Worm (Caenorhabditis elegans): ENCODE data around the gene mxl-2.

Gene mxl-2

ce11 chrIII:235115-235514, 47.2 kb upstream of the mxl-2 start (continued):
- TF ChIP-seq zim-3 (tag; optimal IDR thresholded peaks at IDR 0.05) (no peak), C06A6.2 (GFP tag; conservative IDR thresholded peaks at IDR 0.05) (no peak), attf-5 (GFP tag; optimal IDR thresholded peaks at IDR 0.05) (no peak), hmg-20 (GFP tag; IDR thresholded peaks at IDR 0.05) (no peak), rcor-1 (GFP tag; IDR thresholded peaks at IDR 0.05) (no peak; the same call in 1 of the 2 replicates), T26A5.8 (tag; optimal IDR thresholded peaks at IDR 0.05) (no peak), mel-28 (tag; optimal IDR thresholded peaks at IDR 0.05; ENCODE audit: borderline replicate concordance) (no peak), madf-10 (tag; optimal IDR thresholded peaks at IDR 0.05) (no peak), F39B2.1 (GFP tag; IDR thresholded peaks at IDR 0.05) (no peak), F52B5.7 (tag; optimal IDR thresholded peaks at IDR 0.05) (no peak), athp-1 (tag; optimal IDR thresholded peaks at IDR 0.05) (no peak), die-1 (tag; optimal IDR thresholded peaks at IDR 0.05) (no peak), lsl-1 (GFP tag; optimal IDR thresholded peaks at IDR 0.05) (peak; percentile 57), hlh-12 (tag; optimal IDR thresholded peaks at IDR 0.05) (no peak), ccch-3 (GFP tag; optimal IDR thresholded peaks at IDR 0.05) (no peak), B0035.1 (tag; optimal IDR thresholded peaks at IDR 0.05) (no peak), snpc-1.1 (tag; optimal IDR thresholded peaks at IDR 0.05; ENCODE audit: insufficient read depth) (no peak), nhr-179 (tag; optimal IDR thresholded peaks at IDR 0.05) (no peak), hsf-1 (GFP tag; IDR thresholded peaks at IDR 0.05) (no peak), ekl-4 (GFP tag; IDR thresholded peaks at IDR 0.05) (no peak; the same call in 1 of the 2 replicates), gei-17 (GFP tag; optimal IDR thresholded peaks at IDR 0.05) (no peak), fkh-3 (tag; optimal IDR thresholded peaks at IDR 0.05) (no peak), lsy-27 (tag; optimal IDR thresholded peaks at IDR 0.05; ENCODE audit: borderline replicate concordance, insufficient read depth) (no peak), tbp1 (GFP tag; optimal IDR thresholded peaks at IDR 0.05) (peak; percentile 59), akir-1 (GFP tag; optimal IDR thresholded peaks at IDR 0.05) (no peak), mxl-1 (tag; optimal IDR thresholded peaks at IDR 0.05) (no peak), unc-62 (GFP tag; optimal IDR thresholded peaks at IDR 0.05) (no peak), sptf-2 (GFP tag; optimal IDR thresholded peaks at IDR 0.05) (no peak), mcd-1 (GFP tag; IDR thresholded peaks at IDR 0.05) (peak; percentile 79), snpc-3.4 (tag; optimal IDR thresholded peaks at IDR 0.05) (peak; percentile 54), aptf-3 (GFP tag; IDR thresholded peaks at IDR 0.05) (no peak), Y53F4B.3 (GFP tag; IDR thresholded peaks at IDR 0.05) (no peak), egl-44 (GFP tag; IDR thresholded peaks at IDR 0.05) (no peak), B0261.1 (tag; optimal IDR thresholded peaks at IDR 0.05) (no peak), lin-54 (GFP tag; optimal IDR thresholded peaks at IDR 0.05) (peak; percentile 64), pha-4 (tag; optimal IDR thresholded peaks at IDR 0.05) (no peak), lir-1 (GFP tag; conservative IDR thresholded peaks at IDR 0.05) (no peak), him-1 (tag; optimal IDR thresholded peaks at IDR 0.05) (peak; percentile 20), F22D6.2 (tag; optimal IDR thresholded peaks at IDR 0.05) (no peak), tlf-1 (GFP tag; optimal IDR thresholded peaks at IDR 0.05) (no peak), bed-2 (GFP tag; IDR thresholded peaks at IDR 0.05) (no peak), ceh-27 (GFP tag; optimal IDR thresholded peaks at IDR 0.05) (no peak), F37B4.10 (GFP tag; IDR thresholded peaks at IDR 0.05) (no peak), hlh-26 (GFP tag; conservative IDR thresholded peaks at IDR 0.05) (no peak), ztf-22 (GFP tag; optimal IDR thresholded peaks at IDR 0.05) (no peak), nhr-80 (tag; optimal IDR thresholded peaks at IDR 0.05) (no peak), madf-6 (GFP tag; IDR thresholded peaks at IDR 0.05) (peak; percentile 63), chd-7 (tag; optimal IDR thresholded peaks at IDR 0.05) (no peak), B0019.2 (GFP tag; conservative IDR thresholded peaks at IDR 0.05) (0 out of 2 replicates have a peak, but pooled peaks have one; percentile 35), F57C9.4 (tag; optimal IDR thresholded peaks at IDR 0.05) (no peak)
